Fruit fly (Drosophila melanogaster) whole organism: Measurements from ENCODE around the gene CG43693.

Experiments
- CG8478 ChIP-seq: fragments of >200 bp; optimal IDR thresholded peaks from 2 replicates; lab custom pipeline; 2018; ENCODE audit warnings: inconsistent platforms
- Dll ChIP-seq: fragments of >200 bp; optimal IDR thresholded peaks from 2 replicates; lab custom pipeline; 2017
- EcR ChIP-seq, 2 experiments: fragments of >200 bp; optimal IDR thresholded peaks; 2 replicates each; lab custom pipeline; 2017; ENCODE audit warnings: missing biosample characterization in 2 of 2, missing genetic modification characterization in 2 of 2, missing genetic modification reagents in 2 of 2
- pan ChIP-seq: fragments of >200 bp; optimal IDR thresholded peaks from 2 replicates; lab custom pipeline; 2017
- psq ChIP-seq: fragments of >200 bp; optimal IDR thresholded peaks from 2 replicates; lab custom pipeline; 2017

DNA sequence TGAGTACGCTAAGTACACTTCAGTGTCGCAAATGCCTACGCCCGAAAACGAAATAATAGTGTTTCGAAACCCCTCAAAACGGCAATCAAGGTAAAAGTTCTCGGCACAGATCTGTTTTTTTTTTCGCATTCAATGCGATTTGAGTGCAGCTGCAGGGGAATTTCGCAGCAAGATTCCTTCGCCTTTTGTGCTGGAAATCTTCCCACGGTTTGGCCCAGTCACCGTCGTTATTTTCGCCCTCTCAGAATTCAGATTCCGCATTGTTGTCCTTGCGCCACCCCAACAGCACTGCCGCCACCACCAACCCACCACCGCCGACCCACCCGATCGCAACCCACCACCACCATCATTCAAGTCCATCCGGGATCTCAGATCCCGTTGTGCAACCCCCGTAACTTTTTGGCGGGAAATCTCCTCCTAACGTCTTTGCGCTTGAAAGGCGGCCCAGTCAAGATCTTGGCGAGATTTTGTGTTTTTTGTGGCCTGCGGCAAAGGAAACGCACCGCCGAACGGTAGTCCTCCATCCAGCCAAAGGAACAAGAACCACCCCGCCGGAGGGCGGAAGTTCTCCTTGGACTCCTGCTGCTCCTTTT, 39.5 kb downstream of the CG43693 start:
- TF ChIP-seq EcR (GFP tag; optimal IDR thresholded peaks at IDR 0.05; lab: Kevin White, UChicago) (no peak), psq (lab: Kevin White, UChicago) (no peak), pan (lab: Kevin White, UChicago) (no peak), CG8478 (lab: Kevin White, UChicago) (no peak), Dll (no peak)
